Fruit fly (Drosophila melanogaster): Measurements from ENCODE around the gene CG31717.

dm6 chr2L:10221387-10221705, 29.2 kb upstream of the CG31717 start:
- no peak for TF ChIP-seq Sox14 (GFP tag; optimal IDR thresholded peaks at IDR 0.05)
- no peak for TF ChIP-seq CG32006 (GFP tag; optimal IDR thresholded peaks at IDR 0.05)

Data from whole organism, prepupa.